Worm (Caenorhabditis elegans) whole organism, L2 larva: ENCODE data around the gene srx-90.

Experiments
- C34F6.9 ChIP-seq: fragments of 150-350 bp; optimal IDR thresholded peaks from 2 replicates; lab custom pipeline; 2014; ENCODE audit warnings: missing biosample characterization, missing genetic modification characterization
- F13H6.1 ChIP-seq: sonication (generic microtip); optimal IDR thresholded peaks from 2 replicates; lab custom pipeline; 2016; ENCODE audit warnings: missing genetic modification characterization, missing compliant biosample characterization
- R02D3.7 ChIP-seq: fragments of 150-350 bp; optimal IDR thresholded peaks from 2 replicates; lab custom pipeline; 2014; ENCODE audit warnings: missing biosample characterization, missing genetic modification characterization
- Y55F3AM.14 ChIP-seq: fragments of 200-800 bp; sonication (Bioruptor generic); optimal IDR thresholded peaks from 2 replicates; lab custom pipeline; 2018; ENCODE audit warnings: mild to moderate bottlenecking, missing genetic modification characterization, missing compliant biosample characterization
- ZK546.5 ChIP-seq: sonication (generic microtip); optimal IDR thresholded peaks from 2 replicates; lab custom pipeline; 2017; ENCODE audit warnings: missing biosample characterization, missing genetic modification characterization
- aly-2 ChIP-seq: fragments of 150-350 bp; optimal IDR thresholded peaks from 2 replicates; lab custom pipeline; 2014; ENCODE audit warnings: missing biosample characterization, missing genetic modification characterization
- ama-1 ChIP-seq: fragments of 150-350 bp; optimal IDR thresholded peaks from 2 replicates; lab custom pipeline; 2018; ENCODE audit warnings: inconsistent platforms
- blmp-1 ChIP-seq: sonication (generic microtip); optimal IDR thresholded peaks from 2 replicates; lab custom pipeline; 2017; ENCODE audit warnings: missing genetic modification characterization, mild to moderate bottlenecking, missing compliant biosample characterization, antibody characterized with exemption, moderate library complexity; ENCODE audit not compliant: insufficient read depth
- ceh-16 ChIP-seq: fragments of 150-350 bp; optimal IDR thresholded peaks from 2 replicates; lab custom pipeline; 2014; ENCODE audit warnings: missing biosample characterization, missing genetic modification characterization
- crh-2 ChIP-seq: sonication (generic microtip); optimal IDR thresholded peaks from 2 replicates; lab custom pipeline; 2017; ENCODE audit warnings: missing biosample characterization, missing genetic modification characterization
- dmd-4 ChIP-seq: sonication (generic microtip); optimal IDR thresholded peaks from 2 replicates; lab custom pipeline; 2017; ENCODE audit warnings: missing biosample characterization, missing genetic modification characterization
- egl-27 ChIP-seq: sonication (generic microtip); optimal IDR thresholded peaks from 3 replicates; lab custom pipeline; 2017; ENCODE audit warnings: missing biosample characterization, missing genetic modification reagents, missing genetic modification characterization
- elt-1 ChIP-seq: fragments of 150-350 bp; optimal IDR thresholded peaks from 2 replicates; lab custom pipeline; 2014; ENCODE audit warnings: missing biosample characterization, missing genetic modification characterization
- elt-3 ChIP-seq: sonication (generic microtip); optimal IDR thresholded peaks from 2 replicates; lab custom pipeline; 2017; ENCODE audit warnings: missing biosample characterization, missing genetic modification characterization
- fos-1 ChIP-seq: fragments of 150-350 bp; optimal IDR thresholded peaks from 2 replicates; lab custom pipeline; 2014; ENCODE audit warnings: missing biosample characterization, missing genetic modification characterization
- gmeb-1 ChIP-seq: fragments of 150-350 bp; optimal IDR thresholded peaks from 2 replicates; lab custom pipeline; 2014; ENCODE audit warnings: missing biosample characterization, missing genetic modification characterization
- lin-11 ChIP-seq: fragments of 150-350 bp; sonication (generic microtip); optimal IDR thresholded peaks from 2 replicates; lab custom pipeline; 2014; ENCODE audit warnings: missing biosample characterization, missing genetic modification characterization, inconsistent platforms, mixed read lengths
- lin-13 ChIP-seq: fragments of 150-350 bp; optimal IDR thresholded peaks from 2 replicates; lab custom pipeline; 2014; ENCODE audit warnings: missing biosample characterization, missing genetic modification reagents, missing genetic modification characterization
- lin-39 ChIP-seq: fragments of 150-350 bp; optimal IDR thresholded peaks from 2 replicates; lab custom pipeline; 2014; ENCODE audit warnings: missing biosample characterization, missing genetic modification reagents, missing genetic modification characterization
- lsy-2 ChIP-seq, 2 experiments: fragments of 150-350 bp in 1 of 2; sonication (generic microtip) in 1 of 2; optimal IDR thresholded peaks; 2 replicates each; lab custom pipeline; 2014 to 2017; ENCODE audit warnings: missing biosample characterization in 2 of 2, missing genetic modification characterization in 2 of 2
- mab-5 ChIP-seq: fragments of 150-350 bp; optimal IDR thresholded peaks from 2 replicates; lab custom pipeline; 2014; ENCODE audit warnings: missing biosample characterization, missing genetic modification characterization
- mbf-1 ChIP-seq: sonication (generic microtip); optimal IDR thresholded peaks from 2 replicates; lab custom pipeline; 2017; ENCODE audit warnings: missing biosample characterization, missing genetic modification characterization
- mdl-1 ChIP-seq, 2 experiments: fragments of 150-350 bp in 1 of 2; sonication (generic microtip) in 1 of 2; optimal IDR thresholded peaks; 2 replicates each; lab custom pipeline; 2017; ENCODE audit warnings: missing biosample characterization in 2 of 2, missing genetic modification characterization in 2 of 2
- nhr-10 ChIP-seq: sonication (generic microtip); optimal IDR thresholded peaks from 2 replicates; lab custom pipeline; 2017; ENCODE audit warnings: missing biosample characterization, missing genetic modification characterization
- nhr-11 ChIP-seq: fragments of 150-350 bp; optimal IDR thresholded peaks from 2 replicates; lab custom pipeline; 2014; ENCODE audit warnings: missing biosample characterization, missing genetic modification characterization
- nhr-12 ChIP-seq: fragments of 150-350 bp; optimal IDR thresholded peaks from 2 replicates; lab custom pipeline; 2014; ENCODE audit warnings: missing biosample characterization, missing genetic modification characterization
- nhr-129 ChIP-seq: fragments of 150-350 bp; optimal IDR thresholded peaks from 2 replicates; lab custom pipeline; 2014; ENCODE audit warnings: missing biosample characterization, missing genetic modification characterization
- nhr-21 ChIP-seq: fragments of 150-350 bp; optimal IDR thresholded peaks from 2 replicates; lab custom pipeline; 2014; ENCODE audit warnings: missing biosample characterization, missing genetic modification characterization
- nhr-237 ChIP-seq: fragments of 150-350 bp; optimal IDR thresholded peaks from 2 replicates; lab custom pipeline; 2014; ENCODE audit warnings: missing biosample characterization, missing genetic modification characterization
- nhr-77 ChIP-seq: fragments of 150-350 bp; optimal IDR thresholded peaks from 2 replicates; lab custom pipeline; 2014; ENCODE audit warnings: missing biosample characterization, missing genetic modification characterization
- peb-1 ChIP-seq: fragments of 150-350 bp; optimal IDR thresholded peaks from 2 replicates; lab custom pipeline; 2014; ENCODE audit warnings: missing biosample characterization, missing genetic modification characterization
- sem-4 ChIP-seq: fragments of 150-350 bp; optimal IDR thresholded peaks from 2 replicates; lab custom pipeline; 2014; ENCODE audit warnings: missing biosample characterization, missing genetic modification reagents, missing genetic modification characterization
- skn-1 ChIP-seq: sonication (generic microtip); optimal IDR thresholded peaks from 2 replicates; lab custom pipeline; 2017; ENCODE audit warnings: missing biosample characterization, missing genetic modification characterization
- sma-3 ChIP-seq: sonication (generic microtip); optimal IDR thresholded peaks from 2 replicates; lab custom pipeline; 2016; ENCODE audit warnings: missing genetic modification reagents, missing genetic modification characterization, missing compliant biosample characterization
- sma-9 ChIP-seq, 2 experiments: fragments of 150-350 bp in 1 of 2; sonication (generic microtip) in 1 of 2; optimal IDR thresholded peaks; 2 replicates each; lab custom pipeline; 2014 to 2016; ENCODE audit warnings: missing genetic modification characterization in 2 of 2, mild to moderate bottlenecking in 1 of 2, missing biosample characterization in 1 of 2, missing compliant biosample characterization in 1 of 2, missing genetic modification reagents in 1 of 2, moderate library complexity in 1 of 2
- unc-39 ChIP-seq: fragments of 150-350 bp; optimal IDR thresholded peaks from 2 replicates; lab custom pipeline; 2014; ENCODE audit warnings: missing biosample characterization, missing genetic modification characterization
- unc-55 ChIP-seq: fragments of 150-350 bp; sonication (generic microtip); optimal IDR thresholded peaks from 3 replicates; lab custom pipeline; 2014; ENCODE audit warnings: missing biosample characterization, missing genetic modification reagents, missing genetic modification characterization
- zag-1 ChIP-seq: fragments of 150-350 bp; optimal IDR thresholded peaks from 2 replicates; lab custom pipeline; 2014; ENCODE audit warnings: missing biosample characterization, missing genetic modification characterization
- ztf-1 ChIP-seq: fragments of 200-800 bp; sonication (Bioruptor generic); conservative IDR thresholded peaks from 2 replicates; pipeline ENCODE4 v1.3.6; 2022; ENCODE audit warnings: missing genetic modification characterization, missing compliant biosample characterization
- ztf-11 ChIP-seq: sonication (generic microtip); optimal IDR thresholded peaks from 2 replicates; lab custom pipeline; 2017; ENCODE audit warnings: missing biosample characterization, missing genetic modification characterization
- ztf-4 ChIP-seq: fragments of 150-350 bp; optimal IDR thresholded peaks from 2 replicates; lab custom pipeline; 2014; ENCODE audit warnings: missing biosample characterization, missing genetic modification characterization

The srx-90 gene

DNA sequence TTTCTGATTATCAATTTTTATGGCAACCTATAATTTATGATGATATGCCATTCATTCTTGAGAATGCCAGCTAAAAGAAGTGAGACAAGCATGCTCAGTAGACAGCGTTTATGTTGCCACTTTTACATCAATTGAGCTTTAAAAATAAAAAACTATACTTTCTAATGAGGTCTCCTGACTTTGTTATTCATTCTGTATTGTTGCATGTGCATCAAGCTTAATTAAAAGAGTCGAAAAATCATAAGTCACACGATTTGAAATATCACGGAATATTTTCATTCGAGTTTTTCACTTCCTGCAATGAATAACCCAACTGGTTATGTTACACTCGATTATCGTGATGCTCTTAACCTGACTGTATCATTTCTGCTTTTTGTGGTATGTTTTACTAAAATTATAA is 18.3 kb upstream of the srx-90 start, which contains the start of gene srx-86:
Gene srx-86, plus strand, starts transcription at position 301 of the 400 bp plus-strand sequence.
- TF ChIP-seq skn-1: no peak
- TF ChIP-seq crh-2 (tag; lab: Kevin White, UChicago): no peak
- no peak for TF ChIP-seq peb-1 (tag; lab: Kevin White, UChicago)

DNA sequence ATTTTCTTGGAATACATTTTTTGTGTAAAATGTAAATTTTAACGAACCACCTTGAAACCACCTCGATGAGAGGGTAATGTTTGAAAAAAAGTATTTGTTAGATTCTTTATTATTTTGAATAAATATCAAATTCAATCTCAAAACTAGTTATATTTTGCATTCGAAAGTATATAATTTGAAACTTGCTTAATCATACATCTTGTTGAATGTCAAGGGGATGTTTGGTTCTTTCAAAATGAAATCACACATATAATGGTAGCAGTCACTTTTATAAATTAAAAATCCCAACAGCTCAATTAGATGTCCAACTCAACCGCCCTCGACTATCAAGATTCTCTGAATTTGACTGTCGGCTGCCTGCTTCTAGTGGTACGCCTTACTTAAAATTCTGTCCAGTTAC is 16.4 kb upstream of the srx-90 start, which contains the start of gene srx-87:
Gene srx-87, plus strand, starts transcription at position 301 of the 400 bp plus-strand sequence.
- TF ChIP-seq R02D3.7 (tag; lab: Kevin White, UChicago) (no peak), blmp-1 (tag; lab: Kevin White, UChicago) (no peak), dmd-4 (no peak), sem-4 (tag; lab: Kevin White, UChicago) (no peak), mbf-1 (tag; lab: Kevin White, UChicago) (no peak), Y55F3AM.14 (no peak), unc-39 (no peak), skn-1 (no peak), lsy-2 (tag; optimal IDR thresholded peaks at IDR 0.05; lab: Kevin White, UChicago) (no peak), ceh-16 (tag; lab: Kevin White, UChicago) (no peak), nhr-12 (tag; lab: Kevin White, UChicago) (no peak), egl-27 (tag; lab: Kevin White, UChicago) (no peak), nhr-11 (no peak), aly-2 (tag; lab: Kevin White, UChicago) (no peak)

DNA sequence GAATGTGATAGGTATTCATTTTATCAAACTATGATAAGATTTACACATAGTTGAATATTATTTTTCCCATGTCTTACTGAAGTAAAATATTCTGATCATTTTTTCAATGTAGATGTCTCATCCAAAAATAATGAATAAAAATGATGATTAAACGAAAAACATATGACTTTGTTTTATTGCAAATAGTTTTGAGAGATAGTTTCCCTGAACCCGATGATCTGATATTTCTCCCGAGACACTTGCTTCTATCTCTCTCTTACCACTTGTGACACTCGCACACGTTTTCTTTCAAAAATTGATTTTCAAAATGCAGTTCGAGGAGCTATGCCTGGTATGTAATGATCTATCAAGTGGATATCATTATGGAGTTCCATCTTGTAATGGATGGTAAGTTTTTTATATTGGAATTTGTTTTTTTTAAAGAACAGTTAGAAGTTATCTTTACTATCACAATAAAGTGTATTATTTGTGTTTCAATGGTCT is 10.7 kb upstream of the srx-90 start, which contains the start of the genes nhr-101 and pms-2:
Gene nhr-101, plus strand, starts transcription at position 308 of the 483 bp plus-strand sequence.
Gene pms-2, minus strand, starts transcription at position 433 of the 483 bp plus-strand sequence.
- TF ChIP-seq mab-5 (tag; lab: Kevin White, UChicago) (no peak), nhr-237 (tag; lab: Kevin White, UChicago) (no peak), nhr-129 (peak; percentile 41), ama-1 (lab: Kevin White, UChicago) (no peak), fos-1 (tag; lab: Kevin White, UChicago) (peak; percentile 6), ztf-11 (no peak), elt-1 (tag; lab: Kevin White, UChicago) (no peak), dmd-4 (no peak), nhr-12 (tag; lab: Kevin White, UChicago) (no peak), ZK546.5 (tag; lab: Kevin White, UChicago) (no peak), lin-13 (GFP tag; lab: Kevin White, UChicago) (no peak), sma-9 (GFP tag; optimal IDR thresholded peaks at IDR 0.05; lab: Kevin White, UChicago) (peak; percentile 42), sma-9 (tag; optimal IDR thresholded peaks at IDR 0.05; lab: Kevin White, UChicago) (no peak), ztf-4 (tag; lab: Kevin White, UChicago) (peak; percentile 1), lin-11 (no peak), gmeb-1 (no peak), F13H6.1 (tag; lab: Kevin White, UChicago) (no peak), C34F6.9 (tag; lab: Kevin White, UChicago) (no peak), peb-1 (tag; lab: Kevin White, UChicago) (no peak), sma-3 (GFP tag; lab: Kevin White, UChicago) (no peak), R02D3.7 (tag; lab: Kevin White, UChicago) (no peak), crh-2 (tag; lab: Kevin White, UChicago) (no peak), mdl-1 (tag; optimal IDR thresholded peaks at IDR 0.05; lab: Kevin White, UChicago) (no peak), egl-27 (tag; lab: Kevin White, UChicago) (no peak), ceh-16 (tag; lab: Kevin White, UChicago) (no peak), unc-55 (GFP tag; lab: Kevin White, UChicago) (no peak), skn-1 (no peak), aly-2 (tag; lab: Kevin White, UChicago) (no peak), lin-39 (tag; lab: Kevin White, UChicago) (no peak), ztf-1 (GFP tag; lab: Robert Waterston, UW) (no peak), elt-3 (tag; lab: Kevin White, UChicago) (no peak), sem-4 (tag; lab: Kevin White, UChicago) (no peak), Y55F3AM.14 (no peak), nhr-10 (no peak), zag-1 (tag; lab: Kevin White, UChicago) (no peak), nhr-77 (tag; lab: Kevin White, UChicago) (no peak), nhr-21 (tag; lab: Kevin White, UChicago) (peak; percentile 4), nhr-11 (no peak)
